Fruit fly (Drosophila melanogaster) whole organism: ENCODE measurements around the gene CG42467.

Experiments used
- CG8478 ChIP-seq: fragments of >200 bp; optimal IDR thresholded peaks from 2 replicates; lab custom pipeline; 2018; ENCODE audit warnings: inconsistent platforms
- Dll ChIP-seq: fragments of >200 bp; optimal IDR thresholded peaks from 2 replicates; lab custom pipeline; 2017
- EcR ChIP-seq, 2 experiments: fragments of >200 bp; optimal IDR thresholded peaks; 2 replicates each; lab custom pipeline; 2017; ENCODE audit warnings: missing biosample characterization in 2 of 2, missing genetic modification characterization in 2 of 2, missing genetic modification reagents in 2 of 2
- pan ChIP-seq: fragments of >200 bp; optimal IDR thresholded peaks from 2 replicates; lab custom pipeline; 2017
- psq ChIP-seq: fragments of >200 bp; optimal IDR thresholded peaks from 2 replicates; lab custom pipeline; 2017
- usp ChIP-seq: fragments of >200 bp; optimal IDR thresholded peaks from 2 replicates; lab custom pipeline; 2017; ENCODE audit warnings: missing biosample characterization, missing genetic modification characterization, mixed read lengths

DNA sequence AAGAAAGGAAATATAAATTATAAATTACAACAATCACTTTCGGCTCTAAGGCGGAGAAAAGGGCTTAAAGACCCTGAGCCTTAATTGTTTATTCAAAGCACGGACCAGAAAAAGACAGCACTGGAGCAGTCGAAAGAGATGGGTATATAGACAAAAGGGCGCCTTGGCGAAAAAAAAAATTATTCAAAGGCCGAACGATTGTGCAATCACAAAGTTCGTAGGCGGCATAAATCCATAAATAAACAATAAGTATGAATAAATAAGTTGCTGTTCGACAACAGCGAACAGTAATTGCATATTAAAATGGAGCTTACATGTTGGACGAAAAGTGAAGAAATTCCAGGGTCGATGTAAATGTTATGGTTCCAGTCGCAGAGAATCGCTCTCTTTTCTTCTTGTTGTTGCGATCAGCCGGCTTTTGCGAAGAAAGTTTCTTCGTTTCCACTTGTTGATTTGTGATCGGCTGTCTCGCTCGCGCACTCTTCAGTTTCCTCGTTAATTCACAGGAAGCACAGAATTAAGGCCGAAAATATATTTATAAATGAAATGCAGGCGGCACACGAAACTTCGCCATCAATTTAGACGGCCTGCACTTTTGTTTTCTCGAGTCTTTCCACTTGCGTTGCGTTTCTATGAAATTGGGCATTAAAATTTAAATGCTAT lies 46.0 kb upstream of the CG42467 start:
- TF ChIP-seq usp (GFP tag; lab: Kevin White, UChicago) = no peak
- TF ChIP-seq Dll (lab: Kevin White, UChicago) = no peak
- TF ChIP-seq psq (lab: Kevin White, UChicago) = no peak
- TF ChIP-seq EcR (GFP tag; optimal IDR thresholded peaks at IDR 0.05; lab: Kevin White, UChicago) = no peak
- TF ChIP-seq CG8478 (lab: Kevin White, UChicago) = no peak
- TF ChIP-seq pan (lab: Kevin White, UChicago) = no peak
